Fruit fly (Drosophila melanogaster) whole organism, embryonic: ENCODE measurements around the gene CG7518.
A peak's percentile ranks its signal among the peaks of the same experiment; 100 is the strongest.

Source experiments
- Abd-B ChIP-seq: fragments of 200-800 bp; sonication (Bioruptor generic); optimal IDR thresholded peaks from 2 replicates; lab custom pipeline; 2018; ENCODE audit warnings: missing biosample characterization, mild to moderate bottlenecking, missing genetic modification characterization, moderate library complexity
- Atf-2 ChIP-seq: fragments of 200-800 bp; sonication (Bioruptor generic); optimal IDR thresholded peaks from 2 replicates; lab custom pipeline; 2016; ENCODE audit warnings: missing biosample characterization, missing genetic modification characterization
- Atf3 ChIP-seq: fragments of 200-800 bp; sonication (Bioruptor generic); optimal IDR thresholded peaks from 3 replicates; lab custom pipeline; 2016; ENCODE audit warnings: missing biosample characterization, missing genetic modification characterization
- B-H1 ChIP-seq: fragments of 200-800 bp; sonication (Bioruptor generic); IDR thresholded peaks from 3 replicates; pipeline ENCODE4 v1.3.6; 2022; ENCODE audit warnings: missing biosample characterization, missing genetic modification characterization
- Bgb ChIP-seq: fragments of 200-800 bp; sonication (Bioruptor generic); IDR thresholded peaks from 2 replicates; pipeline ENCODE4 v1.3.6; 2022; ENCODE audit warnings: missing biosample characterization, missing genetic modification characterization; ENCODE audit not compliant: partially characterized antibody
- C15 ChIP-seq: fragments of 200-800 bp; sonication (Bioruptor generic); IDR thresholded peaks from 3 replicates; pipeline ENCODE4 v1.3.6; 2022; ENCODE audit warnings: missing biosample characterization, missing genetic modification characterization
- CG11504 ChIP-seq: fragments of 200-800 bp; sonication (Bioruptor generic); optimal IDR thresholded peaks from 3 replicates; lab custom pipeline; 2019; ENCODE audit warnings: missing biosample characterization, mild to moderate bottlenecking, missing genetic modification characterization, moderate library complexity
- CG12155 ChIP-seq: fragments of 200-800 bp; sonication (Bioruptor generic); optimal IDR thresholded peaks from 3 replicates; lab custom pipeline; 2016; ENCODE audit warnings: missing biosample characterization, missing genetic modification characterization
- CG12391 ChIP-seq: fragments of 200-800 bp; sonication (Bioruptor generic); optimal IDR thresholded peaks from 3 replicates; lab custom pipeline; 2018; ENCODE audit warnings: missing biosample characterization, mild to moderate bottlenecking, missing genetic modification characterization, moderate library complexity
- CG13296 ChIP-seq: fragments of 200-800 bp; sonication (Bioruptor generic); optimal IDR thresholded peaks from 3 replicates; lab custom pipeline; 2018; ENCODE audit warnings: missing biosample characterization, mild to moderate bottlenecking, missing genetic modification characterization
- CG14860 ChIP-seq: fragments of 200-800 bp; sonication (Bioruptor generic); IDR thresholded peaks from 3 replicates; pipeline ENCODE4 v1.3.6; 2022; ENCODE audit warnings: missing biosample characterization, missing genetic modification characterization; ENCODE audit not compliant: partially characterized antibody
- CG15269 ChIP-seq: fragments of 200-800 bp; sonication (Bioruptor generic); optimal IDR thresholded peaks from 2 replicates; lab custom pipeline; 2018; ENCODE audit warnings: missing biosample characterization, mild to moderate bottlenecking, missing genetic modification characterization, moderate library complexity
- CG15601 ChIP-seq: fragments of 200-800 bp; sonication (Bioruptor generic); optimal IDR thresholded peaks from 3 replicates; lab custom pipeline; 2019; ENCODE audit warnings: missing biosample characterization, mild to moderate bottlenecking, missing genetic modification characterization, moderate library complexity
- CG1647 ChIP-seq: fragments of 200-800 bp; sonication (Bioruptor generic); optimal IDR thresholded peaks from 3 replicates; lab custom pipeline; 2016; ENCODE audit warnings: missing biosample characterization, missing genetic modification characterization
- CG16813 ChIP-seq: fragments of 200-800 bp; sonication (Bioruptor generic); IDR thresholded peaks from 3 replicates; pipeline ENCODE4 v1.3.6; 2022; ENCODE audit warnings: missing biosample characterization, missing genetic modification characterization; ENCODE audit not compliant: partially characterized antibody
- CG17359 ChIP-seq: fragments of 200-800 bp; sonication (Bioruptor generic); optimal IDR thresholded peaks from 3 replicates; lab custom pipeline; 2018; ENCODE audit warnings: missing biosample characterization, mild to moderate bottlenecking, missing genetic modification characterization, moderate library complexity
- CG18262 ChIP-seq: fragments of 200-800 bp; optimal IDR thresholded peaks from 3 replicates; lab custom pipeline; 2019; ENCODE audit warnings: missing biosample characterization, mild to moderate bottlenecking, missing genetic modification characterization, moderate library complexity
- CG2116 ChIP-seq: fragments of 200-800 bp; sonication (Bioruptor generic); optimal IDR thresholded peaks from 3 replicates; lab custom pipeline; 2018; ENCODE audit warnings: missing biosample characterization, mild to moderate bottlenecking, missing genetic modification characterization
- CG2199 ChIP-seq: fragments of 200-800 bp; sonication (Bioruptor generic); IDR thresholded peaks from 3 replicates; pipeline ENCODE4 v1.3.6; 2022; ENCODE audit warnings: missing biosample characterization, missing genetic modification characterization
- CG33213 ChIP-seq: fragments of 200-800 bp; sonication (Bioruptor generic); optimal IDR thresholded peaks from 3 replicates; lab custom pipeline; 2016; ENCODE audit warnings: missing biosample characterization, missing genetic modification characterization
- CG3407 ChIP-seq: fragments of 200-800 bp; sonication (Bioruptor generic); optimal IDR thresholded peaks from 2 replicates; lab custom pipeline; 2018; ENCODE audit warnings: missing biosample characterization, mild to moderate bottlenecking, missing genetic modification characterization
- CG3995 ChIP-seq: fragments of 200-800 bp; sonication (Bioruptor generic); optimal IDR thresholded peaks from 3 replicates; lab custom pipeline; 2016; ENCODE audit warnings: missing biosample characterization, missing genetic modification characterization
- CG43689 ChIP-seq: fragments of 200-800 bp; sonication (Bioruptor generic); IDR thresholded peaks from 2 replicates; pipeline ENCODE4 v1.3.6; 2022; ENCODE audit warnings: missing biosample characterization, missing genetic modification characterization
- CG6791 ChIP-seq: fragments of 200-800 bp; sonication (Bioruptor generic); IDR thresholded peaks from 3 replicates; pipeline ENCODE4 v1.3.6; 2022; ENCODE audit warnings: missing biosample characterization, missing genetic modification characterization; ENCODE audit not compliant: partially characterized antibody
- CG7963 ChIP-seq: fragments of 200-800 bp; sonication (Bioruptor generic); IDR thresholded peaks from 3 replicates; pipeline ENCODE4 v1.3.6; 2022; ENCODE audit warnings: missing biosample characterization, missing genetic modification characterization; ENCODE audit not compliant: partially characterized antibody
- CG8290 ChIP-seq, 3 experiments: fragments of 200-800 bp; sonication (Bioruptor generic); optimal IDR thresholded peaks; 2 replicates each; lab custom pipeline; 2016 to 2019; ENCODE audit warnings: missing biosample characterization in 3 of 3, missing genetic modification characterization in 3 of 3, mild to moderate bottlenecking in 2 of 3, moderate library complexity in 1 of 3
- CHES-1-like ChIP-seq: fragments of 200-800 bp; sonication (Bioruptor generic); optimal IDR thresholded peaks from 2 replicates; lab custom pipeline; 2016; ENCODE audit warnings: missing biosample characterization, missing genetic modification characterization
- Camta ChIP-seq: fragments of 200-800 bp; sonication (Bioruptor generic); optimal IDR thresholded peaks from 2 replicates; lab custom pipeline; 2016; ENCODE audit warnings: missing biosample characterization, missing genetic modification characterization
- Deaf1 ChIP-seq: fragments of 200-800 bp; optimal IDR thresholded peaks from 3 replicates; lab custom pipeline; 2019; ENCODE audit warnings: missing biosample characterization, mild to moderate bottlenecking, missing genetic modification characterization, moderate library complexity
- Dfd ChIP-seq, 2 experiments: fragments of >200 bp; optimal IDR thresholded peaks; 2 replicates each; lab custom pipeline; 2017; ENCODE audit warnings: missing biosample characterization in 2 of 2, missing genetic modification characterization in 2 of 2
- HLH3B ChIP-seq: fragments of 200-800 bp; sonication (Bioruptor generic); IDR thresholded peaks from 2 replicates; pipeline ENCODE4 v1.3.6; 2022; ENCODE audit warnings: missing biosample characterization, missing genetic modification characterization
- Hr51 ChIP-seq, 2 experiments: fragments of 200-800 bp; sonication (Bioruptor generic); optimal IDR thresholded peaks; 2 replicates in 1 of 2; 3 replicates in 1 of 2; lab custom pipeline; 2016 to 2018; ENCODE audit warnings: missing biosample characterization in 2 of 2, missing genetic modification characterization in 2 of 2, mild to moderate bottlenecking in 1 of 2, moderate library complexity in 1 of 2
- Lpt ChIP-seq: fragments of >200 bp; optimal IDR thresholded peaks from 2 replicates; lab custom pipeline; 2018; ENCODE audit warnings: missing biosample characterization, missing genetic modification characterization
- Ravus ChIP-seq: fragments of 200-800 bp; sonication (Bioruptor generic); IDR thresholded peaks from 2 replicates; pipeline ENCODE4 v1.3.6; 2022; ENCODE audit warnings: missing biosample characterization, missing genetic modification characterization
- Scr ChIP-seq: fragments of 200-800 bp; sonication (Bioruptor generic); IDR thresholded peaks from 2 replicates; pipeline ENCODE4 v1.3.6; 2022; ENCODE audit warnings: missing biosample characterization, missing genetic modification characterization; ENCODE audit not compliant: partially characterized antibody
- Taf1 ChIP-seq: fragments of 200-800 bp; sonication (Bioruptor generic); IDR thresholded peaks from 2 replicates; pipeline ENCODE4 v1.3.6; 2022; ENCODE audit warnings: missing biosample characterization, missing genetic modification characterization
- Trl ChIP-seq, 3 experiments: fragments of >200 bp in 2 of 3; fragments of 200-800 bp in 1 of 3; sonication (Bioruptor generic) in 1 of 3; optimal IDR thresholded peaks; 2 replicates in 1 of 3; 3 replicates in 2 of 3; lab custom pipeline; 2016 to 2017; ENCODE audit warnings: missing biosample characterization in 1 of 3, missing genetic modification characterization in 1 of 3
- ac ChIP-seq: fragments of 200-800 bp; sonication (Bioruptor generic); optimal IDR thresholded peaks from 3 replicates; lab custom pipeline; 2017; ENCODE audit warnings: missing biosample characterization, mild to moderate bottlenecking, missing genetic modification characterization
- bowl ChIP-seq: fragments of 200-800 bp; sonication (Bioruptor generic); IDR thresholded peaks from 2 replicates; pipeline ENCODE4 v1.3.6; 2022; ENCODE audit warnings: missing biosample characterization, missing genetic modification characterization
- chinmo ChIP-seq: fragments of 200-800 bp; sonication (Bioruptor generic); IDR thresholded peaks from 4 replicates; pipeline ENCODE4 v1.3.6; 2022; ENCODE audit warnings: missing biosample characterization, missing genetic modification characterization; ENCODE audit not compliant: partially characterized antibody
- grau ChIP-seq: fragments of 200-800 bp; optimal IDR thresholded peaks from 3 replicates; lab custom pipeline; 2019; ENCODE audit warnings: missing biosample characterization, mild to moderate bottlenecking, missing genetic modification characterization, moderate library complexity
- grn ChIP-seq: fragments of 200-800 bp; sonication (Bioruptor generic); optimal IDR thresholded peaks from 3 replicates; lab custom pipeline; 2017; ENCODE audit warnings: missing biosample characterization, missing genetic modification characterization
- gsb ChIP-seq: fragments of 200-800 bp; sonication (Bioruptor generic); IDR thresholded peaks from 2 replicates; pipeline ENCODE4 v1.3.6; 2022; ENCODE audit warnings: missing biosample characterization, missing genetic modification characterization
- lola ChIP-seq, 3 experiments: fragments of >200 bp in 2 of 3; fragments of 200-800 bp in 1 of 3; sonication (Bioruptor generic) in 1 of 3; optimal IDR thresholded peaks; 2 replicates each; lab custom pipeline; 2017 to 2019; ENCODE audit warnings: missing biosample characterization in 3 of 3, missing genetic modification characterization in 3 of 3, mild to moderate bottlenecking in 1 of 3, moderate library complexity in 1 of 3
- nmo ChIP-seq: fragments of 200-800 bp; sonication (Bioruptor generic); optimal IDR thresholded peaks from 2 replicates; lab custom pipeline; 2018; ENCODE audit warnings: missing biosample characterization, mild to moderate bottlenecking, missing genetic modification characterization, moderate library complexity
- scrt ChIP-seq: fragments of 200-800 bp; sonication (Bioruptor generic); optimal IDR thresholded peaks from 2 replicates; lab custom pipeline; 2018; ENCODE audit warnings: missing biosample characterization, mild to moderate bottlenecking, missing genetic modification characterization, moderate library complexity
- sna ChIP-seq: fragments of 200-800 bp; sonication (Bioruptor generic); IDR thresholded peaks from 2 replicates; pipeline ENCODE4 v1.3.6; 2022; ENCODE audit warnings: missing biosample characterization, missing genetic modification characterization; ENCODE audit not compliant: partially characterized antibody
- zen2 ChIP-seq: fragments of 200-800 bp; sonication (Bioruptor generic); IDR thresholded peaks from 3 replicates; pipeline ENCODE4 v1.3.6; 2022; ENCODE audit warnings: missing biosample characterization, missing genetic modification characterization; ENCODE audit not compliant: partially characterized antibody

The CG7518 gene

dm6 chr3R:12980628-12981219 lies 17.2 kb upstream of the CG7518 start, which contains the start of gene Paip2 (continued):
- TF ChIP-seq CG8290 (GFP tag; optimal IDR thresholded peaks at IDR 0.05; lab: Kevin White, UChicago) (no peak), CG8290 (tag; optimal IDR thresholded peaks at IDR 0.05; lab: Kevin White, UChicago) (peak in 1 of 2 experiments; percentile 38), CG7963 (peak; percentile 94), Abd-B (peak; percentile 74), CG6791 (GFP tag; lab: Robert Waterston, UW) (peak; percentile 97), Hr51 (GFP tag; optimal IDR thresholded peaks at IDR 0.05; lab: Kevin White, UChicago) (peak in 1 of 2 experiments; percentile 1), CG1647 (GFP tag; lab: Kevin White, UChicago) (no peak), Ravus (GFP tag; lab: Robert Waterston, UW) (no peak), CG3995 (peak; percentile 4), CG3407 (GFP tag; lab: Kevin White, UChicago) (no peak), CG2116 (GFP tag; lab: Kevin White, UChicago) (peak; percentile 90), Camta (GFP tag; lab: Kevin White, UChicago) (no peak), Scr (GFP tag; lab: Robert Waterston, UW) (peak; percentile 99), CG43689 (GFP tag; lab: Robert Waterston, UW) (no peak), lola (GFP tag; optimal IDR thresholded peaks at IDR 0.05; lab: Kevin White, UChicago) (peak in 1 of 3 experiments; percentile 32), zen2 (GFP tag; lab: Robert Waterston, UW) (peak; percentile 98), CG12155 (GFP tag; lab: Kevin White, UChicago) (peak; percentile 9), CHES-1-like (GFP tag; lab: Kevin White, UChicago) (no peak), B-H1 (GFP tag; lab: Robert Waterston, UW) (no peak), Trl (optimal IDR thresholded peaks at IDR 0.05; lab: Kevin White, UChicago) (no peak), Trl (GFP tag; optimal IDR thresholded peaks at IDR 0.05; lab: Kevin White, UChicago) (peak; percentile 28), scrt (no peak), CG33213 (GFP tag; lab: Kevin White, UChicago) (peak; percentile 6), CG13296 (GFP tag; lab: Kevin White, UChicago) (no peak), gsb (GFP tag; lab: Robert Waterston, UW) (no peak), Lpt (GFP tag; lab: Kevin White, UChicago) (no peak), grau (tag; lab: Kevin White, UChicago) (peak; percentile 15), CG2199 (peak; percentile 65; the same call in 1 of the 3 replicates), Taf1 (no peak), bowl (GFP tag; lab: Robert Waterston, UW) (no peak), CG14860 (peak; percentile 99), CG17359 (no peak), CG12391 (tag; lab: Kevin White, UChicago) (peak; percentile 40), Atf3 (GFP tag; lab: Kevin White, UChicago) (peak; percentile 1), CG15269 (tag; lab: Kevin White, UChicago) (no peak), Dfd (GFP tag; optimal IDR thresholded peaks at IDR 0.05; lab: Kevin White, UChicago) (no peak), grn (GFP tag; lab: Kevin White, UChicago) (peak; percentile 68), Bgb (GFP tag; lab: Robert Waterston, UW) (peak; percentile 97), ac (GFP tag; lab: Kevin White, UChicago) (no peak), Atf-2 (GFP tag; lab: Kevin White, UChicago) (no peak), CG18262 (peak; percentile 2), CG15601 (peak; percentile 77), chinmo (GFP tag; lab: Robert Waterston, UW) (peak; percentile 99), CG16813 (GFP tag; lab: Robert Waterston, UW) (peak; percentile 99), sna (GFP tag; lab: Robert Waterston, UW) (peak; percentile 99), CG11504 (tag; lab: Kevin White, UChicago) (peak; percentile 49), nmo (peak; percentile 71), Deaf1 (tag; lab: Kevin White, UChicago) (no peak), C15 (GFP tag; lab: Robert Waterston, UW) (no peak), HLH3B (GFP tag; lab: Robert Waterston, UW) (no peak)
